Worm (Caenorhabditis elegans): ENCODE results near the gene dhs-25.
A peak's percentile ranks its signal among the peaks of the same experiment; 100 is the strongest.

Gene dhs-25

DNA sequence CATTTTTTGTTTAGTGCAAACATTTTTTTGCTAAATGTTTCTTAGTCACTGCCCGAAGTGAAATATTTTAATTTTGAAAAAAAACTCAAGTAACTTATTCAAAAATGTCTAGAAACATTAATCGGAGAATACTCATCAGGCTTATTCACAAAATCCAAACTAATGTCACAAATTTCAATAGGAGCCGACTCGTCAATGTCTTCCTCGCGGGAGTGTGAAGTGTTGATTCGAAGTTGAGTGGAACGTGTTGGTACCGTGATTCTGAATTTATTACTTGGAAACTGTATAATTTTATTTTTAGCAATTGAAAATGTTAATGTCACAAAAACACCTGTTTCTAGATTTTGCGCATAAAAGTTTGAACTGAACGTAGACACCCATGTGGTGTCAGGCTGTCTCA is 3.2 kb downstream of the dhs-25 start:
- TF ChIP-seq snpc-4 (GFP tag; optimal IDR thresholded peaks at IDR 0.05) (no peak), snpc-4 (tag; optimal IDR thresholded peaks at IDR 0.05) (no peak), ccch-3 (GFP tag; optimal IDR thresholded peaks at IDR 0.05) (no peak), ceh-58 (GFP tag; IDR thresholded peaks at IDR 0.05) (0 out of 2 replicates have a peak, but pooled peaks have one; percentile 24), ekl-4 (GFP tag; IDR thresholded peaks at IDR 0.05) (0 out of 2 replicates have a peak, but pooled peaks have one; percentile 70), ama-1 (optimal IDR thresholded peaks at IDR 0.05) (no peak), ama-1 (GFP tag; optimal IDR thresholded peaks at IDR 0.05) (no peak), hmg-20 (GFP tag; IDR thresholded peaks at IDR 0.05) (no peak), sptf-2 (GFP tag; optimal IDR thresholded peaks at IDR 0.05) (no peak), dpl-1 (GFP tag; optimal IDR thresholded peaks at IDR 0.05) (no peak), nhr-80 (tag; optimal IDR thresholded peaks at IDR 0.05) (no peak), tbx-9 (tag; optimal IDR thresholded peaks at IDR 0.05; ENCODE audit: borderline replicate concordance) (no peak), rcor-1 (GFP tag; IDR thresholded peaks at IDR 0.05) (no peak), mxl-1 (tag; optimal IDR thresholded peaks at IDR 0.05) (no peak), dox-1 (GFP tag; IDR thresholded peaks at IDR 0.05) (no peak), egrh-3 (GFP tag; IDR thresholded peaks at IDR 0.05) (no peak), lin-54 (GFP tag; optimal IDR thresholded peaks at IDR 0.05) (no peak), somi-1 (GFP tag; optimal IDR thresholded peaks at IDR 0.05) (no peak), ztf-22 (GFP tag; optimal IDR thresholded peaks at IDR 0.05) (no peak), hlh-26 (GFP tag; conservative IDR thresholded peaks at IDR 0.05) (no peak), repo-1 (tag; optimal IDR thresholded peaks at IDR 0.05) (peak; percentile 52)

DNA sequence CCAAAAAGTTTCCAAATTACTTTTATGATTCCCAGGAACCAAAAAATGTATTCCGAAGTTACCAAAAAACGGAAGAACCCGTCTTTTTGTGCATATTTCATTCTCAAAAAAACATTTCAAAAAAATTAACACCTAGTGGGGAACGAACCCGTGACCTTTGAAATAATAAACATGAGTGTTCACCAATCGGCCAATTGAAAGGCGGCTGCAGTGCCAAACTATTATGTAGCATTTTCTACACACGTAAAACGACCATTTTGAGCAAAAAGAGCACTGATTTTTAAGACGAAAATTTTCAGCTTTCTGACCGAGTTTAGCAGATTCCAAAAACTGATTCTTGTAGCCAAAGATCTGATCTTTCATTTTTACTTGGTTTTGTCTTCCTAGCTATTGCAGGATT is 4.7 kb downstream of the dhs-25 start:
- TF ChIP-seq Y79H2A.3 (GFP tag; conservative IDR thresholded peaks at IDR 0.05) (no peak), zfh-2 (GFP tag; conservative IDR thresholded peaks at IDR 0.05) (no peak), athp-1 (tag; optimal IDR thresholded peaks at IDR 0.05) (no peak), B0019.2 (GFP tag; conservative IDR thresholded peaks at IDR 0.05) (no peak), atf-7 (tag; optimal IDR thresholded peaks at IDR 0.05) (no peak), K11D2.4 (GFP tag; IDR thresholded peaks at IDR 0.05) (no peak), ztf-26 (tag; optimal IDR thresholded peaks at IDR 0.05) (no peak), F49E8.2 (tag; optimal IDR thresholded peaks at IDR 0.05; ENCODE audit: insufficient read depth) (no peak), nfyb-1 (GFP tag; IDR thresholded peaks at IDR 0.05) (no peak), attf-3 (GFP tag; conservative IDR thresholded peaks at IDR 0.05) (no peak), lsy-27 (tag; optimal IDR thresholded peaks at IDR 0.05; ENCODE audit: borderline replicate concordance, insufficient read depth) (no peak), dox-1 (GFP tag; IDR thresholded peaks at IDR 0.05) (no peak), rpc-1 (optimal IDR thresholded peaks at IDR 0.05) (peak; percentile 38), rpc-1 (tag; optimal IDR thresholded peaks at IDR 0.05) (peak; percentile 75), ceh-40 (GFP tag; IDR thresholded peaks at IDR 0.05) (no peak), mxl-1 (tag; optimal IDR thresholded peaks at IDR 0.05) (no peak), Y56A3A.18 (GFP tag; IDR thresholded peaks at IDR 0.05) (no peak), ztf-25 (GFP tag; IDR thresholded peaks at IDR 0.05) (no peak), ceh-79 (tag; optimal IDR thresholded peaks at IDR 0.05) (no peak), cebp-2 (GFP tag; IDR thresholded peaks at IDR 0.05) (no peak), B0261.1 (tag; optimal IDR thresholded peaks at IDR 0.05) (peak; percentile 53), bed-1 (GFP tag; IDR thresholded peaks at IDR 0.05) (no peak), ama-1 (optimal IDR thresholded peaks at IDR 0.05) (no peak), ama-1 (GFP tag; optimal IDR thresholded peaks at IDR 0.05) (no peak), egrh-3 (GFP tag; IDR thresholded peaks at IDR 0.05) (no peak), unc-62 (GFP tag; optimal IDR thresholded peaks at IDR 0.05) (no peak), gei-17 (GFP tag; optimal IDR thresholded peaks at IDR 0.05) (no peak), ceh-100 (GFP tag; IDR thresholded peaks at IDR 0.05) (no peak), tbp1 (GFP tag; optimal IDR thresholded peaks at IDR 0.05) (peak; percentile 83), F23B12.7 (tag; optimal IDR thresholded peaks at IDR 0.05; ENCODE audit: insufficient read depth) (no peak), hsf-1 (GFP tag; IDR thresholded peaks at IDR 0.05) (no peak), egl-18 (GFP tag; IDR thresholded peaks at IDR 0.05) (no peak), nhr-27 (tag; optimal IDR thresholded peaks at IDR 0.05) (no peak), ekl-4 (GFP tag; IDR thresholded peaks at IDR 0.05) (no peak), C06A6.2 (GFP tag; conservative IDR thresholded peaks at IDR 0.05) (no peak)

Measured in whole organism, young adult.